Worm (Caenorhabditis elegans): ENCODE results near the gene C15B12.9.

DNA sequence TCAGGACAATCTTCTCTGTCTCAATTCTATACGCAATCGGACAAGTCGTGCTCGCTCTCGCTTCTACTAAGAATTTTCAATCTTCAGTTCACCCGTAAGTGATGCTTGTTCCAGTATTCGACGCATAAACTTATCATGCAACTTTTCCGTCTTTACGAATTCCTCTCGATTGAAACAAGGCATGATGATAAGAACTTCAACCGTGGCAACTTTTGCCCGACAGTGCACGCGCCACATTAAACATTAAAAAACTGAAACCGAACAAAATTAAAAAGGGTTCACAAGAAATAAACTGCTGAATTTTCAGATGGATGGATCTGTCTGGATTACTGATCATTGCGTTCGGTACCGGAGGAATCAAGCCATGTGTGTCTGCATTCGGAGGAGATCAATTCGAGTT, 10.1 kb upstream of the C15B12.9 start:
- TF ChIP-seq unc-62 (GFP tag; optimal IDR thresholded peaks at IDR 0.05): no peak
- TF ChIP-seq hlh-4 (tag; optimal IDR thresholded peaks at IDR 0.05): no peak
- no peak for TF ChIP-seq tlp-1 (tag; optimal IDR thresholded peaks at IDR 0.05)
- TF ChIP-seq lin-35 (GFP tag; optimal IDR thresholded peaks at IDR 0.05): no peak
- no peak for TF ChIP-seq efl-3 (GFP tag; optimal IDR thresholded peaks at IDR 0.05)
- no peak for TF ChIP-seq aly-2 (tag; optimal IDR thresholded peaks at IDR 0.05)
- TF ChIP-seq snu-23 (GFP tag; optimal IDR thresholded peaks at IDR 0.05): no peak
- no peak for TF ChIP-seq nhr-20 (tag; optimal IDR thresholded peaks at IDR 0.05)
- TF ChIP-seq unc-86 (tag; optimal IDR thresholded peaks at IDR 0.05): no peak
- no peak for TF ChIP-seq nhr-28 (tag; optimal IDR thresholded peaks at IDR 0.05)
- no peak for TF ChIP-seq ztf-11 (tag; optimal IDR thresholded peaks at IDR 0.05)
- TF ChIP-seq ces-1 (GFP tag; optimal IDR thresholded peaks at IDR 0.05): no peak
